Worm (Caenorhabditis elegans): ENCODE results near the gene srt-41.

Gene srt-41

ce11 chrV:1788157-1788556, 14.8 kb downstream of the srt-41 start, which contains the start of gene F36H9.2:
Gene F36H9.2 (plus strand): TSS chrV:1788457.
- no peak for TF ChIP-seq K02D7.2 (tag; optimal IDR thresholded peaks at IDR 0.05)
- TF ChIP-seq ceh-34 (tag; optimal IDR thresholded peaks at IDR 0.05) = no peak
- no peak for TF ChIP-seq F13H6.1 (tag; optimal IDR thresholded peaks at IDR 0.05)
- TF ChIP-seq ttx-3 (tag; optimal IDR thresholded peaks at IDR 0.05) = no peak
- no peak for TF ChIP-seq ceh-45 (GFP tag; IDR thresholded peaks at IDR 0.05)
- TF ChIP-seq elt-4 (tag; optimal IDR thresholded peaks at IDR 0.05) = no peak
- no peak for TF ChIP-seq ceh-19 (GFP tag; optimal IDR thresholded peaks at IDR 0.05)
- no peak for TF ChIP-seq ceh-48 (tag; optimal IDR thresholded peaks at IDR 0.05)
- TF ChIP-seq hlh-15 (tag; optimal IDR thresholded peaks at IDR 0.05) = no peak
- no peak for TF ChIP-seq ceh-24 (tag; optimal IDR thresholded peaks at IDR 0.05)
- TF ChIP-seq ceh-9 (tag; optimal IDR thresholded peaks at IDR 0.05) = no peak
- no peak for TF ChIP-seq lin-11 (tag; optimal IDR thresholded peaks at IDR 0.05)
- TF ChIP-seq pha-4 (tag; optimal IDR thresholded peaks at IDR 0.05) = no peak

ce11 chrV:1781922-1782321, 21.0 kb downstream of the srt-41 start, which contains the start of gene F36H9.5:
Gene F36H9.5 (minus strand): TSS chrV:1782022.
- TF ChIP-seq ceh-45 (GFP tag; IDR thresholded peaks at IDR 0.05) (no peak), pax-1 (tag; optimal IDR thresholded peaks at IDR 0.05) (no peak), nhr-232 (tag; optimal IDR thresholded peaks at IDR 0.05) (no peak), elt-4 (tag; optimal IDR thresholded peaks at IDR 0.05) (no peak), K09A11.1 (tag; optimal IDR thresholded peaks at IDR 0.05; ENCODE audit: insufficient read depth) (no peak), ceh-6 (GFP tag; optimal IDR thresholded peaks at IDR 0.05) (no peak), sox-4 (tag; optimal IDR thresholded peaks at IDR 0.05) (no peak), ref-2 (tag; optimal IDR thresholded peaks at IDR 0.05) (no peak), pha-4 (tag; optimal IDR thresholded peaks at IDR 0.05) (no peak), ceh-24 (tag; optimal IDR thresholded peaks at IDR 0.05) (no peak), C38D4.7 (GFP tag; optimal IDR thresholded peaks at IDR 0.05) (no peak), ceh-48 (tag; optimal IDR thresholded peaks at IDR 0.05) (no peak), ttx-3 (tag; optimal IDR thresholded peaks at IDR 0.05) (no peak), ahr-1 (tag; optimal IDR thresholded peaks at IDR 0.05) (no peak)

ce11 chrV:1779994-1780393, 22.9 kb downstream of the srt-41 start:
- TF ChIP-seq che-1 (tag; optimal IDR thresholded peaks at IDR 0.05) (no peak), pha-2 (tag; optimal IDR thresholded peaks at IDR 0.05) (no peak), nfya-1 (tag; optimal IDR thresholded peaks at IDR 0.05) (peak; percentile 85)

ce11 chrV:1779136-1779535, 23.8 kb downstream of the srt-41 start, which contains the start of gene F36H9.4:
Gene F36H9.4 (minus strand): TSS chrV:1779236.
- no peak for TF ChIP-seq hlh-15 (tag; optimal IDR thresholded peaks at IDR 0.05)

- no peak for TF ChIP-seq eyg-1 (tag; optimal IDR thresholded peaks at IDR 0.05)
- TF ChIP-seq unc-42 (tag; optimal IDR thresholded peaks at IDR 0.05) = peak; percentile 57
- TF ChIP-seq Y22D7AL.16 (tag; optimal IDR thresholded peaks at IDR 0.05) = no peak
- no peak for TF ChIP-seq madf-2 (tag; optimal IDR thresholded peaks at IDR 0.05)
Observed at ce11 chrV:1774874-1775589, 27.9 kb downstream of the srt-41 start, which contains the start of gene F36H9.7. Gene F36H9.7 (minus strand): TSS chrV:1774924.

- TF ChIP-seq madf-2 (tag; optimal IDR thresholded peaks at IDR 0.05) (no peak), ama-1 (optimal IDR thresholded peaks at IDR 0.05) (no peak), tbx-7 (tag; optimal IDR thresholded peaks at IDR 0.05) (no peak), ref-2 (tag; optimal IDR thresholded peaks at IDR 0.05) (no peak), sox-4 (tag; optimal IDR thresholded peaks at IDR 0.05) (no peak), rnt-1 (tag; optimal IDR thresholded peaks at IDR 0.05) (no peak), ceh-9 (tag; optimal IDR thresholded peaks at IDR 0.05) (no peak), dmd-4 (tag; optimal IDR thresholded peaks at IDR 0.05; ENCODE audit: borderline replicate concordance) (no peak), hlh-15 (tag; optimal IDR thresholded peaks at IDR 0.05) (no peak), unc-86 (tag; optimal IDR thresholded peaks at IDR 0.05) (no peak), hlh-8 (tag; optimal IDR thresholded peaks at IDR 0.05) (no peak), ceh-31 (tag; optimal IDR thresholded peaks at IDR 0.05) (no peak), ceh-6 (GFP tag; optimal IDR thresholded peaks at IDR 0.05) (no peak), hlh-13 (GFP tag; optimal IDR thresholded peaks at IDR 0.05) (no peak), nhr-232 (tag; optimal IDR thresholded peaks at IDR 0.05) (no peak), ttx-3 (tag; optimal IDR thresholded peaks at IDR 0.05) (no peak), dve-1 (tag; optimal IDR thresholded peaks at IDR 0.05) (no peak), odd-2 (tag; optimal IDR thresholded peaks at IDR 0.05) (no peak), pag-3 (tag; optimal IDR thresholded peaks at IDR 0.05; ENCODE audit: borderline replicate concordance) (no peak)
Observed at ce11 chrV:1773120-1773519, 29.8 kb downstream of the srt-41 start.

All from whole organism, late embryonic.